Worm (Caenorhabditis elegans) whole organism, late embryonic: ENCODE data around the gene Y38A10A.7.

Source experiments
- ama-1 ChIP-seq: fragments of 150-350 bp; optimal IDR thresholded peaks from 2 replicates; lab custom pipeline; 2014
- ceh-22 ChIP-seq: sonication (generic microtip); optimal IDR thresholded peaks from 2 replicates; lab custom pipeline; 2017; ENCODE audit warnings: missing biosample characterization, missing genetic modification characterization
- ceh-24 ChIP-seq: sonication (generic microtip); optimal IDR thresholded peaks from 2 replicates; lab custom pipeline; 2016; ENCODE audit warnings: mild to moderate bottlenecking, missing genetic modification characterization, missing compliant biosample characterization
- eyg-1 ChIP-seq: sonication (generic microtip); optimal IDR thresholded peaks from 2 replicates; lab custom pipeline; 2016; ENCODE audit warnings: missing genotype, missing genetic modification characterization, missing compliant biosample characterization
- nhr-11 ChIP-seq: fragments of 150-350 bp; optimal IDR thresholded peaks from 2 replicates; lab custom pipeline; 2014; ENCODE audit warnings: missing biosample characterization, missing genetic modification characterization
- nhr-232 ChIP-seq: sonication (generic microtip); optimal IDR thresholded peaks from 2 replicates; lab custom pipeline; 2016; ENCODE audit warnings: missing genetic modification characterization, missing compliant biosample characterization
- odd-2 ChIP-seq: sonication (generic microtip); optimal IDR thresholded peaks from 2 replicates; lab custom pipeline; 2017; ENCODE audit warnings: antibody characterized with exemption, mild to moderate bottlenecking, missing genetic modification characterization, missing compliant biosample characterization
- unc-55 ChIP-seq: sonication (generic microtip); optimal IDR thresholded peaks from 2 replicates; lab custom pipeline; 2017; ENCODE audit warnings: missing biosample characterization, missing genetic modification reagents, missing genetic modification characterization

ce11 chrV:6067112-6067511, 28.9 kb upstream of the Y38A10A.7 start, which contains the start of gene srh-10:
- no peak for TF ChIP-seq nhr-232 (tag; lab: Kevin White, UChicago)
- no peak for TF ChIP-seq ceh-22 (tag; lab: Kevin White, UChicago)
- TF ChIP-seq unc-55 (GFP tag; lab: Kevin White, UChicago): no peak
- TF ChIP-seq nhr-11 (tag; lab: Kevin White, UChicago): no peak
- TF ChIP-seq ama-1 (lab: Kevin White, UChicago): no peak
- no peak for TF ChIP-seq ceh-24
- TF ChIP-seq odd-2 (tag; lab: Kevin White, UChicago): no peak
- no peak for TF ChIP-seq eyg-1
